Worm (Caenorhabditis elegans): ENCODE measurements around the gene K02E11.7.

K02E11.7 gene

DNA sequence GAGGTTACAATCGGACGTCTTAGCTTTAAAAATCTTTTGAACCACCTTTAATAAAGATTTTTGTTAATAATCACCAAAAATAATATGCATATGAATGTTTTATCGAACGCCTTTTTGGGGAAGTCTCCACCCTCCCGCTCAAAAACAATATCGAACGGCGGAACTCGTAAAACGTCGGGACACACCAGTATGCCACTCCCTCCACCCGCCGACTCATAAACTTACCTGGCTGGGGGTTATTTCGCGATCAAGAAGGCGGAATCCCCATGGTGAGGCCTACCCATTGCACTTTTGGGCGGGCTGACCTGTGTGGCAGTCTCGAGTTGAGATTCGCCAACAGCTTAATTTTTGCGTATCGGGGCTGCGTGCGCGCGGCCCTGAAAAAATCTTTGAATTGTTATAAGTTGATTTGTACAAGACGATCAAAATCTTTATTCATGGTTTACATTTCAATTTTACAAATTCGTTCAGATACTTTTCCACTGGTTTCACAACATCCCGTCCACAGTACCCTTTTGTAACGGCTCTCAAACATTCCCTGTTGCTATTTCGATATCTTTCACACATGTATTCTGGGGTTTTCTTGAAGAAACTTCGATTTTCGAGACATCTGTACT is 13.3 kb upstream of the K02E11.7 start:
- no peak for TF ChIP-seq unc-62 (GFP tag; optimal IDR thresholded peaks at IDR 0.05)

DNA sequence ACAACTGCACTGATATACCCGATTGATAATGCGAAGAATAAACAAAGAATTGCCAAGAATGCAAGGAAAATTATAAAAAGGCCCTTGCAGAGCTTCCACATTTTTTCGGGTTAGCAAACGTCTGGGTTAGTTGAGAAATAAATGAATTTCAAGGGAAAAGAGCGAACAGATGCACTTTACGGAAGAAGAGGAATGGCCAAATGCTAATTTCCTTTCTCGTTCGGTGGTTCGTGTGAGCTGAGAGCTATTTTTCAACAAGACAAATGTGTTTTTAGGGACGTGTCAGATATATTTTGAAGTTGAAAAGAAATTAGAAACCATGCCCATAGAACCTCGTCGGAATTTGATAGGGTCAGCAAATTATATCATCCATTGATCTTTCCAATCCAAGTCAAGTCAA is 6.7 kb upstream of the K02E11.7 start, which contains the start of gene F40G12.2:
F40G12.2 (minus strand) TSS at position 101 of the 400 bp plus-strand sequence.
- no peak for TF ChIP-seq unc-62 (GFP tag; optimal IDR thresholded peaks at IDR 0.05)

DNA sequence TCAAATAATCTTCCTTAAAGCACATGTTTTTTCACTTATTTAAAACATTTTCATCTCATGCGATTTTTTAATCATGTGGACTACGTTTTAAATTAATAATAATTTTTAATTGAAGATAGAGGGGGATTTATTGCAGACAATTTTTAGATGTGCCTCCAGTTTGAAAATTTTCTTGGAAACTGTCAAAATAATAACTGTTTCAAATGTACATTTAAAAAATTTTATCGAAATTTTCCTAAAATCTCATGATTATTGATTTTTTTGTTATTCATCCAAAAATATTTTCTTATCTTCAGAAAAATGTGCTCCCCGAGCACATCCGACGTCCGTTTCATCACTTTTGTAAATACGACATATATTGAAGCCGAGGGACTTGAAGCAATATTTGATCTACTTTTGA is 2.7 kb upstream of the K02E11.7 start, which contains the start of gene sre-8:
sre-8 (plus strand) TSS at position 301 of the 400 bp plus-strand sequence.
- no peak for TF ChIP-seq unc-62 (GFP tag; optimal IDR thresholded peaks at IDR 0.05)

DNA sequence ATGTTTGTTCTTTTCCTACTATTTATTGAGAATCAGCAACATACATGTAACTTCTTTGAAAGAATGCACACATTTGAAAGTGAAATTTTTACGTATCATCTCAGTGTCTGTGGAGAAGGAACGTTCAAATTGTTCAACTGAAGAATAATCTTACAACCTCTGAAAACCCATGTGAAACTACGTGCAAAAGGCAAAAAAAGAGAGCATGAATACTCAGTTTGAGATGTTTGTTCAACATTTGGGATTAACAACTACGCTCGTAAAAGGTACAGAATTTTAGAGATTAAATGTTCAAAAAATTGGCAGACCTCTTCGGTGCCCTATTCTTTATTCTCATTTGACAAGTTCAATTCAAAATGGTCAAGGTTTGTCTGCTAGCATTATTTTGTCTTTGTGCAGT is 2.1 kb downstream of the K02E11.7 start, which contains the start of gene K02E11.5:
K02E11.5 (plus strand) TSS at position 301 of the 400 bp plus-strand sequence.
- TF ChIP-seq unc-62 (GFP tag; optimal IDR thresholded peaks at IDR 0.05): no peak

DNA sequence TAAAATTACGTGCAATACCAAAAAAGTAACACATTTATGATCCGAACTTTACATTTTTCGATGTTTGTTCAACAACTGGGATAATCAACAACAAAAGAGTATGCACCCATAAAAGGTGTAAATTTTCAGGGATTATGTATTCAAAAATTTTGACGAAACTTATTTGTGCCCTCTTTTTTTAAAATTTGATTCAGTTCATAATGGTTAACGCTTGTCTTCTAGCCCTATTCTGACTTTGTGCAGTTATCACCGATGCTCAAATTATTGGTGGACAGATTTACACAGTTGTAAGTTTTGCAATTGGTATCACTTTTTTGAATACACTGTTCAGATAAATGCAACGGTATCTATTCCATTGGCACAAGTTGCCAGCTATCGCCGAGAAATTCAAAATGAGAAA is 5.5 kb downstream of the K02E11.7 start, which contains the start of gene K02E11.6:
K02E11.6 (plus strand) TSS at position 149 of the 400 bp plus-strand sequence.
- no peak for TF ChIP-seq unc-62 (GFP tag; optimal IDR thresholded peaks at IDR 0.05)

DNA sequence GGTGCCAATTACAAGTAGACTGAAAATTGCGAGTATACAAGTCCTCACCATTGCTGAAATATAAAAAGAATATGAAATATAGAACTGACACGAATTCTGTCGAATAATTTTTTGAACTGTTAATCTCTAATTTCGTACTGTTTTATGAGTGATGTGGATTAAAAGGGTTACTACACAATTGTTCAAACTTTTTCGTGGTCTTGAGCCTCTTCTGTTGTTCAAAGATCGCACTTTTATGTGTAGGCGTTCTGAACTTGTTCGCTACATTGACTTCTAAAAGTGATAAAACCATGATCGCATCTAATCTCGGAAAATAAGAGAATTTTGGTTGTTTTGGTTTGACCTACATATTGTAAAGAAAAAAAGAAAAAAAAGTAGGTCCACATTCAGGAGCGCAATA is 6.1 kb downstream of the K02E11.7 start, which contains the start of gene K02E11.4:
K02E11.4 (minus strand) TSS at position 101 of the 400 bp plus-strand sequence.
- no peak for TF ChIP-seq unc-62 (GFP tag; optimal IDR thresholded peaks at IDR 0.05)

DNA sequence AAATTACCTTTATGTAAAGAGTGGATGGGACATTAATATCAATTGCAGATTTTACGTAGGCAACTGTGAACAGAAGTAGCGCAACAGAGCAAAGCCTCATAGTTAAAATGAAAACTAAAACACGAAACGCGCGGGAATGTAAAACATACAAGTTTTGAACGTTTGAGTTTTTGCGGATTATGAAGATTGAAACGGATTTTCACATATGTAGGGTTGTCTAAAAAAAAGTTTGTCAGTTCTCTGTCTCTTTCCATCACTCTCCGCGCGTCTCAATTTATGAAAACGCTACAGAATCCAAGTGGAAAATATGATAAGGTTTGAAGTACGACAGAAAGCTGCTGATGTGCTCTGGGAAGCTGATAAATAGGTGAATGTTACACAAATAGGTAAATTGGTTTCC is 7.4 kb downstream of the K02E11.7 start, which contains the start of gene K02E11.3:
K02E11.3 (minus strand) TSS at position 101 of the 400 bp plus-strand sequence.
- no peak for TF ChIP-seq unc-62 (GFP tag; optimal IDR thresholded peaks at IDR 0.05)

DNA sequence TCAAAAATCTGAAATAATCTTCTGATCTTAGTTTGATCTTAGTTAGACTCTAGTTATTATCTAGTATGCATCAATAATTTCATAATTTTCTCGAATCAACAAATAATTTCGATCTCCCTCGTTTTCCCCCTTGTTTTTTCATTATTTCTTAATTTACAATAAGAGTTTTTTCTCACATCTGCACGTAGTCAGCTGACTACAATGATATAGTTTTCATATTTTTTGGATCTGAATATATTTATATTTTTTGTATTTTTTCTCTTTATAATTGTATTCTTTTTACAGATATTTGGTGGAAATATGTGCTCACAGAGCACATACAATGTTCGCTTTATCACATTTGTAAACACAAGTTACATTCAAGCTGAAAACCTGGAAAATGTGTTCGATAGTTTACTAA is 10.2 kb downstream of the K02E11.7 start, which contains the start of gene sre-7:
sre-7 (plus strand) TSS at position 301 of the 400 bp plus-strand sequence.
- no peak for TF ChIP-seq unc-62 (GFP tag; optimal IDR thresholded peaks at IDR 0.05)

DNA sequence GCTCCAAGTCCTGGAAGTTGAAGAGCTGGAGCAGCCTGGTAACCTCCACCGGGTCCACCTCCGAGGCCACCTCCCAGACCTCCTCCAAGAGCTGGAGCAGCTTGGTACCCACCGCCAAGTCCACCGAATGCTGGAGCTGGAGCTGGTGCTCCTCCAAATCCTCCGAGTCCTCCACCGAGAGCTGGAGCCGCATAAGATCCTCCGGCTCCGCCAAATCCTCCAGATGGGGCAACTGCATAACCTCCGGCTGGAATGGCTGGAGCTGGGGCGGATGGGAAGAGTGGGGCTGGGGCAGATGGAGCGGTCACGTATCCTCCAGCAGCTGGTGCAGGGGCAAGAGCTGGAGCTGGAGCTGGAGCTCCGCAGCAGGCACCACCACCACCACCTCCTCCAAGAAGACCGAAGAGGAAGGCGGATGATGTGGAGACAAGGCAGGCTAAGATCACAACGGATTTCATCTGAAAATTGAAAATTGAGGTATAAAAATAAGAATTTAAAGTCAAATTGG is 13.4 kb downstream of the K02E11.7 start, which contains the start of gene K02E11.10:
K02E11.10 (minus strand) TSS at position 458 of the 508 bp plus-strand sequence.
- TF ChIP-seq unc-62 (GFP tag; optimal IDR thresholded peaks at IDR 0.05): no peak

DNA sequence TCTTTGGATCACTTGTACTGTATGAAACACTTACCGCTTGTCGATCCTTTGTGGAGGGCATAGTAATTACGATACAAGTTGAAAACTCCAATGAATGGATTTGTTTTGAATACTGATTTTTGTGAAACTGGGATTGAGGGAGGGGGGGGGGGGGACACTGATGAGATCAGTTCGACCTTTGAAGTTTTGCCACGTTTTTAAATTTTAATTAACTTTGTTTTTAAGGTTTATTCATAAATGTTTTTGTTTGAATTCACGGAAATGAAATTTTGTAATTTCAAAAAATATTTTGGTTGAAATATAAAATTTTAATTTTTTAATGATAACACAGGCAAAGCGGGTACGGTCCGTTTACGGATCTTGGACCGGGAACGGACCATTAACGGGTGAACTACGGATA is 18.2 kb downstream of the K02E11.7 start, which contains the start of gene ent-3:
ent-3 (minus strand) TSS at position 101 of the 400 bp plus-strand sequence.
- TF ChIP-seq unc-62 (GFP tag; optimal IDR thresholded peaks at IDR 0.05): no peak

DNA sequence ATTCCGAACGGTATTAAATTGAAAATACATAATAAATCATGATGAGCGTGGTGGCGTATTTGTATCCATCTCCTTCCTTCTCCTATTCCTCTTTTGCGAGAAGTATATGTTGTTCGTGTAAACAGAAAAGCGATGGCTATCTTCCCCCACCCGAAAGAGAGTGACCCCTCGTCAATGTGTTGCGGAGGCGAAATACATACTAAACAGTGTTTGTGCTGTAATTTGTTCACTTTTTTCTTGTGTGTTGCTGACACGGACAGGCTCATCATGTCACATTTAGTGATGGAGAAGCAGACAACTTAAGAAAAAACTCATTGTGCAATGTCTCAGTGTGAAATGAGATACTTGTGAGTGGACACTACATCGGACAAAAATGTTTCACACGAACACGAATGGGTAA is 22.5 kb downstream of the K02E11.7 start:
- no peak for TF ChIP-seq unc-62 (GFP tag; optimal IDR thresholded peaks at IDR 0.05)

DNA sequence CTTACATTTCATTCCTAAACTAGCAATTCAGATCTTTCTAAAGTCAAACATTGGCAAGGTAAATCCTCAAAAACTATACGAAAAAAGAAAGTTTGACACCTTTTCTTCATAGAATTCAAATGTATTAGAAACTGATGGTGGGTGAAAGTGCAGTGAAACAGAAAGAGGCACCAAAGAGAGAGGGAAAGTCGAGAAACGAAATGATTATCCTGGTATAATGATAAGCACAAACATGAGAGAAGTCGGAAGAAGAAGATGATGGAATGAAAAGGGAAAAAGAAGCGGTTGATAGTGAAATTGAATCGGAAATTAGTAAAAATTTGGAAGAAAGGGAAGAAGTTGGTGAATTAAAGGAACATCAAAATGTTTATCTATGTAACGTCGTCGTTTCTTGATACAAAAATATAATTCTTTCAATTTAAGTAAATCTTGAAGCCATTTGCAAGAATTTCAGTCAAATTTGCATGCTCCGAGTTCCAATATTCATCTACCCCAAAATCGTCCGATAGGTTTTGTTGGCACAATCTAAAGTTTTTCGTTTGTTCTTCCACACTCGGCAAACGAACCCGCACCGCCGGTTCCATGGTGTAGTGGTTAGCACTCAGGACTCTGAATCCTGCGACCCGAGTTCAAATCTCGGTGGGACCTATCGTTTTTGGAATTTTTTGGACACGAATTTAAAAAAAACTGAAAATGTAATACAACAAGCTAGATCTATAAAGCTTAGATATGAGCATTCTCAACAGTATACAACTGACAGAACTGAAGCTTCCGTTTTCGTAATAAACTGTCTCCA is 23.1 kb downstream of the K02E11.7 start:
- TF ChIP-seq unc-62 (GFP tag; optimal IDR thresholded peaks at IDR 0.05): no peak

DNA sequence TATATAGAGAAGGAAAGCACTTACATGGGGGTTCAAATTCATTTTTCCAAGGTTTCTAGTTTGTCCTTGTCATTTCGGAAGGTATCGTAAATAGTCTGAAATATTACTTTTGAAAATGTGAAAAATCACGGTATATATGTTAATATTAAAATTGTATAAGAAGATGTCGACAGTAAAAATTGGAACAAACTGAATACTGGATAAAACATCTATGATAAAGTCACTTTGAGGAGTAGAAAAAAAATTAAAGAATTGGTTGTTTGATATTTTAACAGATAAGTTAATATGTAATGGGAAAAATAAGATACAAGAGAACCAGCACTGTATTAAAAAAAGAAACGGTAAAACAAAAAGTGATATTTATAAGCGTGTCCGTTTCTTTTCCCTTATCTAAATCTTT is 27.7 kb downstream of the K02E11.7 start, which contains the start of gene nep-21:
nep-21 (minus strand) TSS at position 101 of the 400 bp plus-strand sequence.
- TF ChIP-seq unc-62 (GFP tag; optimal IDR thresholded peaks at IDR 0.05): no peak

DNA sequence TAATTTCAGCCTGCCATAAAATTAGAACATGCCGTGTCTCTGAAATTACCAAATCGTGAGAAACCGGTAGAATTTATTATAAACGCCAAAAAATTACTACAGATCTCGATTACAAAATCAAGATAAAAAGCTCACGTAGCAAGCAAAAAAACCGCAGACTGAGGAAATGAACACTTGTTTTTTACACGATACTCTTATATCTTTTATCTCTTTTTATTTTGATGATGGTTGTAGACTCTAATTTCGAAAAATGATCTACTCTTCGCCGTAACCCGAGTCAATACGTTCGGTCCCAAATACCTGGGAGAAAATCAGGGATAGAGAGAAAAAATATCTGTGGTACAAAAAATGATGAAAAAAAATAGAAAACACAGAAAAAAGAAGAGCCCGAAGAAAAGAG is 31.0 kb downstream of the K02E11.7 start:
- TF ChIP-seq unc-62 (GFP tag; optimal IDR thresholded peaks at IDR 0.05): no peak

DNA sequence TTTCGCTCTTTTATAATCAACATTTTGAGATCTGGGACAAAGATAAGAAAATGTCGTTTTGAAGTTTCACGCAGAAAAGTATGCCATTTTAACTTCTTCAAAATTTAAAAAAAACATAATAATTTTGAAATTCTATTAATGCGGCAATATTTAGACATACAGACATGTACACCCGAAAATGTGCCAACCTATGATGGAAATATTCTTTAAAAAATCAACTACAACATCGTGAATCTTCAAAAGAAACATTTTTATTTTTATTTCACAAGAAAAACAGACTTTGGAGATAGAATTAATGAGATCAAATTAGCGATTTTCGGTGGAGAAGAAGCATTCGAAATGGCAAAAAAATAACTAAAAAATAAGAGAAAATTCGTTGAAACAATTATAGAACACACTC is 39.0 kb downstream of the K02E11.7 start, which contains the start of gene T16A9.5:
T16A9.5 (minus strand) TSS at position 101 of the 400 bp plus-strand sequence.
- TF ChIP-seq unc-62 (GFP tag; optimal IDR thresholded peaks at IDR 0.05): no peak

DNA sequence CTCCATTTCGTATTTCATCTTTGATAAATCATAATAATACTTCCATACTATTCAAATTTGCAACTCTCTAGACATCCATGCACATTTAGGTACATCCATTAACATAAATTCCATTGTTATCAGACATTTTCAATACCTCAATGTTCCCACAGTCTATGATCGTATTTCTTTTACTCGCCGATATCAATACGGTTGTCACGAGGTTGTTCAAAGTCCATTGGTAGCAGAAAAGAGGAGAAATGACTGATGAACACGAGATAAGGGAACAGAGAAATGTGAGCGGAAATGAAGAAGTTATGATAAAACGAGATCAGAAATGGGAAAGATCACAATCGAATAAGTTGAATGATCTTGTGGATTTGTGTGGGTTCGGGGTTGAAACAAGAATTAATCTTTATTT is 41.3 kb downstream of the K02E11.7 start:
- TF ChIP-seq unc-62 (GFP tag; optimal IDR thresholded peaks at IDR 0.05): no peak
